Fruit fly (Drosophila melanogaster) whole organism, pupa: ENCODE data around the gene CG15545.

Experiments used
- CG10348 ChIP-seq: fragments of 200-800 bp; sonication (Bioruptor generic); IDR thresholded peaks from 2 replicates; pipeline ENCODE4 v1.3.6; 2022; ENCODE audit warnings: missing biosample characterization, missing genetic modification characterization
- CG12605 ChIP-seq: fragments of 200-800 bp; sonication (Bioruptor generic); IDR thresholded peaks from 2 replicates; pipeline ENCODE4 v1.3.6; 2022; ENCODE audit warnings: missing biosample characterization, missing genetic modification characterization
- CG13204 ChIP-seq: fragments of 200-800 bp; sonication (Bioruptor generic); optimal IDR thresholded peaks from 2 replicates; lab custom pipeline; 2018; ENCODE audit warnings: missing biosample characterization, mild to moderate bottlenecking, missing genetic modification characterization, moderate library complexity
- CG14655 ChIP-seq: fragments of 200-800 bp; sonication (Bioruptor generic); optimal IDR thresholded peaks from 3 replicates; lab custom pipeline; 2017; ENCODE audit warnings: mild to moderate bottlenecking, missing biosample characterization, missing genetic modification reagents, missing genetic modification characterization
- CG15710 ChIP-seq: fragments of 200-800 bp; sonication (Bioruptor generic); optimal IDR thresholded peaks from 2 replicates; lab custom pipeline; 2018; ENCODE audit warnings: missing biosample characterization, mild to moderate bottlenecking, missing genetic modification characterization, moderate library complexity
- CG17806 ChIP-seq: fragments of 200-800 bp; sonication (Bioruptor generic); optimal IDR thresholded peaks from 2 replicates; lab custom pipeline; 2018; ENCODE audit warnings: missing biosample characterization, mild to moderate bottlenecking, missing genetic modification characterization, moderate library complexity
- CG32121 ChIP-seq: fragments of 200-800 bp; sonication (Bioruptor generic); IDR thresholded peaks from 2 replicates; pipeline ENCODE4 v1.3.6; 2022; ENCODE audit warnings: missing biosample characterization, missing genetic modification characterization
- CG34367 ChIP-seq: fragments of 200-800 bp; sonication (Bioruptor generic); optimal IDR thresholded peaks from 2 replicates; lab custom pipeline; 2018; ENCODE audit warnings: missing biosample characterization, mild to moderate bottlenecking, missing genetic modification characterization
- CG4496 ChIP-seq: fragments of 200-800 bp; sonication (Bioruptor generic); IDR thresholded peaks from 3 replicates; pipeline ENCODE4 v1.3.6; 2022; ENCODE audit warnings: missing biosample characterization, missing genetic modification characterization
- CG8159 ChIP-seq: fragments of 200-800 bp; sonication (Bioruptor generic); optimal IDR thresholded peaks from 3 replicates; lab custom pipeline; 2018; ENCODE audit warnings: missing biosample characterization, mild to moderate bottlenecking, missing genetic modification characterization, moderate library complexity
- CG8301 ChIP-seq: fragments of 200-800 bp; sonication (Bioruptor generic); optimal IDR thresholded peaks from 2 replicates; lab custom pipeline; 2018; ENCODE audit warnings: missing biosample characterization, mild to moderate bottlenecking, missing genetic modification characterization
- CG9948 ChIP-seq: fragments of 200-800 bp; sonication (Bioruptor generic); optimal IDR thresholded peaks from 2 replicates; lab custom pipeline; 2018; ENCODE audit warnings: missing biosample characterization, mild to moderate bottlenecking, missing genetic modification characterization, moderate library complexity
- D1 ChIP-seq: fragments of 200-800 bp; sonication (Bioruptor generic); optimal IDR thresholded peaks from 2 replicates; lab custom pipeline; 2018; ENCODE audit warnings: missing biosample characterization, mild to moderate bottlenecking, missing genetic modification characterization, moderate library complexity
- EcR ChIP-seq: fragments of 200-800 bp; sonication (Bioruptor generic); optimal IDR thresholded peaks from 3 replicates; lab custom pipeline; 2019; ENCODE audit warnings: missing biosample characterization, missing genetic modification characterization, mild to moderate bottlenecking, moderate library complexity, missing genetic modification reagents
- Ets98B ChIP-seq: fragments of 200-800 bp; sonication (Bioruptor generic); IDR thresholded peaks from 2 replicates; pipeline ENCODE4 v1.3.6; 2022; ENCODE audit warnings: missing biosample characterization, missing genetic modification characterization
- Pif1A ChIP-seq: fragments of 200-800 bp; sonication (Bioruptor generic); optimal IDR thresholded peaks from 3 replicates; lab custom pipeline; 2016; ENCODE audit warnings: missing biosample characterization, missing genetic modification characterization
- Pif1B ChIP-seq: fragments of 200-800 bp; sonication (Bioruptor generic); optimal IDR thresholded peaks from 3 replicates; lab custom pipeline; 2016; ENCODE audit warnings: missing biosample characterization, missing genetic modification characterization
- Snoo ChIP-seq: fragments of 200-800 bp; sonication (Bioruptor generic); optimal IDR thresholded peaks from 3 replicates; lab custom pipeline; 2017; ENCODE audit warnings: missing biosample characterization, mild to moderate bottlenecking, missing genetic modification characterization, inconsistent platforms
- fd96Ca ChIP-seq: fragments of 200-800 bp; sonication (Bioruptor generic); IDR thresholded peaks from 3 replicates; pipeline ENCODE4 v1.3.6; 2022; ENCODE audit warnings: missing biosample characterization, missing genetic modification characterization
- gl ChIP-seq: fragments of 200-800 bp; sonication (Bioruptor generic); optimal IDR thresholded peaks from 2 replicates; lab custom pipeline; 2018; ENCODE audit warnings: missing biosample characterization, mild to moderate bottlenecking, missing genetic modification characterization
- rn ChIP-seq: fragments of 200-800 bp; sonication (Bioruptor generic); IDR thresholded peaks from 2 replicates; pipeline ENCODE4 v1.3.6; 2022; ENCODE audit warnings: missing biosample characterization, missing genetic modification characterization

Gene CG15545

dm6 chr3R:30872301-30873044 is at the start of gene CG15545:
Gene CG15545 (minus strand): TSS chr3R:30872351.
- TF ChIP-seq CG8301 (tag; lab: Kevin White, UChicago) (peak; percentile 72), CG14655 (GFP tag; lab: Kevin White, UChicago) (peak; percentile 77), rn (GFP tag; lab: Robert Waterston, UW) (no peak)

- TF ChIP-seq CG13204: no peak
- no peak for TF ChIP-seq CG34367 (tag; lab: Kevin White, UChicago)
- TF ChIP-seq CG9948: no peak
- no peak for TF ChIP-seq CG10348
- TF ChIP-seq EcR (GFP tag; lab: Kevin White, UChicago): no peak
- TF ChIP-seq D1: no peak
- no peak for TF ChIP-seq CG15710 (tag; lab: Kevin White, UChicago)
- TF ChIP-seq fd96Ca (GFP tag; lab: Robert Waterston, UW): no peak
Observed at dm6 chr3R:30918872-30919271, 46.7 kb upstream of the CG15545 start.

- TF ChIP-seq CG32121 (no peak), Snoo (no peak), EcR (GFP tag; lab: Kevin White, UChicago) (no peak), CG13204 (no peak), CG14655 (GFP tag; lab: Kevin White, UChicago) (no peak), D1 (no peak), CG9948 (no peak), CG4496 (GFP tag; lab: Robert Waterston, UW) (no peak), CG34367 (tag; lab: Kevin White, UChicago) (no peak), fd96Ca (GFP tag; lab: Robert Waterston, UW) (no peak), CG15710 (tag; lab: Kevin White, UChicago) (no peak), CG10348 (no peak), gl (tag; lab: Kevin White, UChicago) (no peak), Pif1A (no peak), CG17806 (tag; lab: Kevin White, UChicago) (no peak), Pif1B (no peak), rn (GFP tag; lab: Robert Waterston, UW) (no peak), CG8159 (tag; lab: Kevin White, UChicago) (no peak), CG12605 (GFP tag; lab: Robert Waterston, UW) (no peak)
Observed at dm6 chr3R:30916024-30916423, 43.9 kb upstream of the CG15545 start.

- no peak for TF ChIP-seq Snoo
- no peak for TF ChIP-seq D1
- TF ChIP-seq CG34367 (tag; lab: Kevin White, UChicago): no peak
- 0 out of 3 replicates have a peak, but pooled peaks have one; percentile 24 for TF ChIP-seq fd96Ca (GFP tag; lab: Robert Waterston, UW)
Observed at dm6 chr3R:30915235-30915634, 43.1 kb upstream of the CG15545 start.

dm6 chr3R:30913704-30914103 is 41.6 kb upstream of the CG15545 start:
- TF ChIP-seq CG9948: no peak
- TF ChIP-seq CG17806 (tag; lab: Kevin White, UChicago): no peak
- no peak for TF ChIP-seq rn (GFP tag; lab: Robert Waterston, UW)
- no peak for TF ChIP-seq Pif1A
- no peak for TF ChIP-seq Ets98B (GFP tag; lab: Robert Waterston, UW)
- no peak for TF ChIP-seq CG10348
- TF ChIP-seq D1: no peak
- no peak for TF ChIP-seq CG8159 (tag; lab: Kevin White, UChicago)
- no peak for TF ChIP-seq CG4496 (GFP tag; lab: Robert Waterston, UW)
- no peak for TF ChIP-seq CG34367 (tag; lab: Kevin White, UChicago)
- TF ChIP-seq fd96Ca (GFP tag; lab: Robert Waterston, UW): no peak
- no peak for TF ChIP-seq CG14655 (GFP tag; lab: Kevin White, UChicago)
- TF ChIP-seq Snoo: no peak

dm6 chr3R:30912402-30912801 is 40.3 kb upstream of the CG15545 start, which contains the start of gene Ptx1:
Gene Ptx1 (plus strand): TSS chr3R:30912754.
- TF ChIP-seq rn (GFP tag; lab: Robert Waterston, UW) (no peak), CG17806 (tag; lab: Kevin White, UChicago) (no peak), CG13204 (no peak), CG32121 (peak; percentile 55; the same call in 1 of the 2 replicates), fd96Ca (GFP tag; lab: Robert Waterston, UW) (peak; percentile 48; the same call in 1 of the 3 replicates), Snoo (no peak), CG8159 (tag; lab: Kevin White, UChicago) (no peak), EcR (GFP tag; lab: Kevin White, UChicago) (no peak), CG10348 (no peak), gl (tag; lab: Kevin White, UChicago) (no peak), CG14655 (GFP tag; lab: Kevin White, UChicago) (no peak), Pif1A (no peak), Pif1B (no peak), CG8301 (tag; lab: Kevin White, UChicago) (no peak), CG34367 (tag; lab: Kevin White, UChicago) (no peak), CG4496 (GFP tag; lab: Robert Waterston, UW) (peak; percentile 85), CG9948 (no peak), CG12605 (GFP tag; lab: Robert Waterston, UW) (no peak), Ets98B (GFP tag; lab: Robert Waterston, UW) (no peak), CG15710 (tag; lab: Kevin White, UChicago) (no peak), D1 (no peak)
